Fruit fly (Drosophila melanogaster) whole organism, wandering third instar larva: ENCODE measurements around the gene SMC3.
A peak's percentile ranks its signal among the peaks of the same experiment; 100 is the strongest.

ENCODE experiments used
- Abd-B ChIP-seq: fragments of >200 bp; optimal IDR thresholded peaks from 2 replicates; lab custom pipeline; 2017; ENCODE audit warnings: missing biosample characterization, missing genetic modification characterization
- CG32264 ChIP-seq: fragments of 200-800 bp; sonication (Bioruptor generic); optimal IDR thresholded peaks from 2 replicates; lab custom pipeline; 2016; ENCODE audit warnings: missing biosample characterization, missing genetic modification characterization
- CG9705 ChIP-seq: fragments of 200-800 bp; sonication (Bioruptor generic); optimal IDR thresholded peaks from 2 replicates; lab custom pipeline; 2018; ENCODE audit warnings: missing biosample characterization, mild to moderate bottlenecking, missing genetic modification characterization
- CrebA ChIP-seq: fragments of 200-800 bp; sonication (Bioruptor generic); optimal IDR thresholded peaks from 2 replicates; lab custom pipeline; 2016; ENCODE audit warnings: missing biosample characterization, mild to moderate bottlenecking, missing genetic modification characterization, borderline replicate concordance
- Dfd ChIP-seq: fragments of >200 bp; optimal IDR thresholded peaks from 2 replicates; lab custom pipeline; 2017; ENCODE audit warnings: missing biosample characterization, missing genetic modification characterization
- Dif ChIP-seq: fragments of 200-275, 200-300 bp; sonication (Bioruptor generic); optimal IDR thresholded peaks from 2 replicates; lab custom pipeline; 2018; ENCODE audit warnings: missing biosample characterization, missing genetic modification characterization; ENCODE audit not compliant: partially characterized antibody
- GATAd ChIP-seq: sonication (Bioruptor generic); optimal IDR thresholded peaks from 2 replicates; lab custom pipeline; 2016; ENCODE audit warnings: missing biosample characterization, missing genetic modification characterization
- HLH106 ChIP-seq: fragments of 200-800 bp; optimal IDR thresholded peaks from 3 replicates; lab custom pipeline; 2019; ENCODE audit warnings: missing biosample characterization, mild to moderate bottlenecking, missing genetic modification characterization, moderate library complexity
- Hnf4 ChIP-seq: fragments of 200-800 bp; sonication (Bioruptor generic); optimal IDR thresholded peaks from 2 replicates; lab custom pipeline; 2016; ENCODE audit warnings: missing biosample characterization, mild to moderate bottlenecking, missing genetic modification characterization
- Hr78 ChIP-seq: fragments of >200 bp; optimal IDR thresholded peaks from 2 replicates; lab custom pipeline; 2017; ENCODE audit warnings: missing biosample characterization, missing genetic modification characterization
- Hr83 ChIP-seq: fragments of 200-300 bp; sonication (Bioruptor generic); optimal IDR thresholded peaks from 2 replicates; lab custom pipeline; 2016; ENCODE audit warnings: missing biosample characterization, mild to moderate bottlenecking, missing genetic modification characterization, moderate library complexity; ENCODE audit not compliant: poor library complexity, severe bottlenecking
- Jra ChIP-seq: sonication (Bioruptor generic); optimal IDR thresholded peaks from 2 replicates; lab custom pipeline; 2016; ENCODE audit warnings: missing biosample characterization, missing genetic modification characterization
- Mio ChIP-seq: sonication (Bioruptor generic); optimal IDR thresholded peaks from 2 replicates; lab custom pipeline; 2016; ENCODE audit warnings: missing biosample characterization, missing genetic modification characterization
- Myc ChIP-seq: fragments of >200 bp; optimal IDR thresholded peaks from 2 replicates; lab custom pipeline; 2017
- N ChIP-seq: fragments of >200 bp; optimal IDR thresholded peaks from 2 replicates; lab custom pipeline; 2018; ENCODE audit warnings: missing biosample characterization, missing external identifiers, missing genetic modification characterization
- OdsH ChIP-seq: fragments of 200-800 bp; sonication (Bioruptor generic); optimal IDR thresholded peaks from 2 replicates; lab custom pipeline; 2016; ENCODE audit warnings: missing biosample characterization, mild to moderate bottlenecking, missing genetic modification characterization
- Sp1 ChIP-seq: fragments of 200-800 bp; sonication (Bioruptor generic); optimal IDR thresholded peaks from 3 replicates; lab custom pipeline; 2019; ENCODE audit warnings: missing biosample characterization, mild to moderate bottlenecking, missing genetic modification characterization, moderate library complexity
- Vsx2 ChIP-seq: fragments of 200-300, 225-300 bp; sonication (Bioruptor generic); optimal IDR thresholded peaks from 2 replicates; lab custom pipeline; 2018; ENCODE audit warnings: missing biosample characterization, missing genetic modification characterization; ENCODE audit not compliant: partially characterized antibody
- br ChIP-seq: fragments of 200-800 bp; sonication (Bioruptor generic); optimal IDR thresholded peaks from 2 replicates; lab custom pipeline; 2016; ENCODE audit warnings: missing biosample characterization, missing genetic modification characterization
- brk ChIP-seq: fragments of 200-800 bp; sonication (Bioruptor generic); optimal IDR thresholded peaks from 2 replicates; lab custom pipeline; 2016; ENCODE audit warnings: missing biosample characterization, mild to moderate bottlenecking, missing genetic modification characterization
- dl ChIP-seq, 2 experiments: fragments of 175-275, 200-275 bp in 1 of 2; fragments of 200-275 bp in 1 of 2; sonication (Bioruptor generic); optimal IDR thresholded peaks; lab custom pipeline; 2018; ENCODE audit warnings: mild to moderate bottlenecking in 2 of 2, missing biosample characterization in 2 of 2, missing genetic modification characterization in 2 of 2, moderate library complexity in 2 of 2; ENCODE audit not compliant: partially characterized antibody in 2 of 2, insufficient read depth in 1 of 2
- dmrt93B ChIP-seq: fragments of 200-800 bp; sonication (Bioruptor generic); optimal IDR thresholded peaks from 2 replicates; lab custom pipeline; 2018; ENCODE audit warnings: missing biosample characterization, mild to moderate bottlenecking, missing genetic modification characterization
- dsf ChIP-seq: sonication (Bioruptor generic); optimal IDR thresholded peaks from 2 replicates; lab custom pipeline; 2016; ENCODE audit warnings: missing biosample characterization, missing genetic modification characterization, borderline replicate concordance
- ey ChIP-seq: fragments of 200-800 bp; sonication (Bioruptor generic); optimal IDR thresholded peaks from 2 replicates; lab custom pipeline; 2016; ENCODE audit warnings: missing biosample characterization, missing genetic modification characterization
- foxo ChIP-seq, 2 experiments: fragments of 200-800 bp; sonication (Bioruptor generic); optimal IDR thresholded peaks; 2 replicates in 1 of 2; 3 replicates in 1 of 2; lab custom pipeline; 2016 to 2017; ENCODE audit warnings: missing biosample characterization in 2 of 2, missing genetic modification characterization in 2 of 2
- fru ChIP-seq: fragments of 200-800 bp; sonication (Bioruptor generic); optimal IDR thresholded peaks from 3 replicates; lab custom pipeline; 2016; ENCODE audit warnings: missing biosample characterization, mild to moderate bottlenecking, missing genetic modification characterization
- h ChIP-seq: fragments of 200-800 bp; sonication (Bioruptor generic); optimal IDR thresholded peaks from 3 replicates; lab custom pipeline; 2016; ENCODE audit warnings: missing biosample characterization, mild to moderate bottlenecking, missing genetic modification characterization
- pan ChIP-seq: fragments of >200 bp; optimal IDR thresholded peaks from 2 replicates; lab custom pipeline; 2017
- psq ChIP-seq: fragments of 200-800 bp; sonication (Bioruptor generic); optimal IDR thresholded peaks from 3 replicates; lab custom pipeline; 2017; ENCODE audit warnings: missing biosample characterization, mild to moderate bottlenecking, missing genetic modification characterization, moderate library complexity
- rgr ChIP-seq: fragments of 200-800 bp; sonication (Bioruptor generic); optimal IDR thresholded peaks from 3 replicates; lab custom pipeline; 2016; ENCODE audit warnings: missing biosample characterization, mild to moderate bottlenecking, missing genetic modification characterization
- sage ChIP-seq: fragments of 200-800 bp; sonication (Bioruptor generic); optimal IDR thresholded peaks from 2 replicates; lab custom pipeline; 2016; ENCODE audit warnings: missing biosample characterization, mild to moderate bottlenecking, missing genetic modification characterization
- sv ChIP-seq: fragments of 200-800 bp; sonication (Bioruptor generic); optimal IDR thresholded peaks from 3 replicates; lab custom pipeline; 2016; ENCODE audit warnings: missing biosample characterization, missing genetic modification characterization
- tai ChIP-seq: sonication (Bioruptor generic); optimal IDR thresholded peaks from 2 replicates; lab custom pipeline; 2016; ENCODE audit warnings: missing biosample characterization, missing genetic modification characterization
- woc ChIP-seq: sonication (Bioruptor generic); optimal IDR thresholded peaks from 2 replicates; lab custom pipeline; 2016; ENCODE audit warnings: missing biosample characterization, mild to moderate bottlenecking, missing genetic modification characterization

Gene SMC3

dm6 chrX:16582145-16582544, 11.1 kb downstream of the SMC3 start:
- TF ChIP-seq dsf (GFP tag; lab: Kevin White, UChicago) (no peak), Hr83 (GFP tag; lab: Kevin White, UChicago) (peak; percentile 37), pan (lab: Kevin White, UChicago) (no peak), sage (GFP tag; lab: Kevin White, UChicago) (no peak)

- TF ChIP-seq GATAd (GFP tag; lab: Kevin White, UChicago) = no peak
- TF ChIP-seq ey = peak; percentile 1
- no peak for TF ChIP-seq Myc (lab: Kevin White, UChicago)
- no peak for TF ChIP-seq dsf (GFP tag; lab: Kevin White, UChicago)
- no peak for TF ChIP-seq CG32264 (GFP tag; lab: Kevin White, UChicago)
- TF ChIP-seq, all 38 proteins: peak for 1
Measured at dm6 chrX:16581703-16582102, 11.5 kb downstream of the SMC3 start.

dm6 chrX:16579978-16580377, 13.3 kb downstream of the SMC3 start:
- no peak for TF ChIP-seq Vsx2 (GFP tag; lab: Kevin White, UChicago)
- TF ChIP-seq sage (GFP tag; lab: Kevin White, UChicago) = no peak
- peak; percentile 15 for TF ChIP-seq sv
- TF ChIP-seq foxo (GFP tag; optimal IDR thresholded peaks at IDR 0.05; lab: Kevin White, UChicago) = peak in 1 of 2 experiments; percentile 15
- peak; percentile 20 for TF ChIP-seq fru (GFP tag; lab: Kevin White, UChicago)
- no peak for TF ChIP-seq Dfd (GFP tag; lab: Kevin White, UChicago)
- TF ChIP-seq Sp1 (GFP tag; lab: Kevin White, UChicago) = peak; percentile 25
- TF ChIP-seq brk (GFP tag; lab: Kevin White, UChicago) = no peak
- peak; percentile 26 for TF ChIP-seq HLH106 (tag; lab: Kevin White, UChicago)

dm6 chrX:16575097-16575496, 18.1 kb downstream of the SMC3 start:
- TF ChIP-seq Vsx2 (GFP tag; lab: Kevin White, UChicago) (no peak), Dfd (GFP tag; lab: Kevin White, UChicago) (peak; percentile 93)

dm6 chrX:16574114-16574513, 19.1 kb downstream of the SMC3 start:
- TF ChIP-seq sage (GFP tag; lab: Kevin White, UChicago) = no peak
- no peak for TF ChIP-seq Abd-B (GFP tag; lab: Kevin White, UChicago)
- no peak for TF ChIP-seq woc (GFP tag; lab: Kevin White, UChicago)
- no peak for TF ChIP-seq dl (GFP tag; optimal IDR thresholded peaks at IDR 0.05; lab: Kevin White, UChicago; ENCODE audit: insufficient read depth in 1 of 2, partially characterized antibody in 2 of 2)
- no peak for TF ChIP-seq N
- TF ChIP-seq CrebA (GFP tag; lab: Kevin White, UChicago) = no peak
- no peak for TF ChIP-seq CG9705 (GFP tag; lab: Kevin White, UChicago)
- no peak for TF ChIP-seq Mio (GFP tag; lab: Kevin White, UChicago)
- no peak for TF ChIP-seq Sp1 (GFP tag; lab: Kevin White, UChicago)
- TF ChIP-seq HLH106 (tag; lab: Kevin White, UChicago) = no peak
- TF ChIP-seq psq (GFP tag; lab: Kevin White, UChicago) = no peak
- TF ChIP-seq ey = no peak
- no peak for TF ChIP-seq Myc (lab: Kevin White, UChicago)

DNA sequence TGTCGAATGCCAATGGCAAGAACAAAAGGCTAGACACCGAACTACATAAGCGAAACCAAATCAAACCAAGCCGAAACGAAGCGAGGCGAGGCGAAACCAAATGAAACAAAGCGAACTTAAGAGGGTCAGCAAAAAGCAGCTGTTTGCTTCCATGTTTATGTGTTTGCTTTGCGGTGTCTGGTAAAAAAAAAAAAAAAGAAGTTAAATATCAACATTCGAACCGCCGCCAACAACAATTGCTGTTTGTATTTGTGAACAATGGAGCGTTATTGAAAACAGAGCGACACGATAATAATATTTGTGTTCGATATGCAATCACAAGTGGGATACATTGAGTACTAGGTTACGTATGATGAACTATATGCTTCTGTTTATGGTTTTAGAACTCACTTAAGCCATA, 19.6 kb downstream of the SMC3 start:
- TF ChIP-seq foxo (GFP tag; optimal IDR thresholded peaks at IDR 0.05; lab: Kevin White, UChicago) (peak in 1 of 2 experiments; percentile 46), Myc (lab: Kevin White, UChicago) (no peak), Abd-B (GFP tag; lab: Kevin White, UChicago) (no peak), tai (GFP tag; lab: Kevin White, UChicago) (no peak), N (no peak), Jra (peak; percentile 9), fru (GFP tag; lab: Kevin White, UChicago) (peak; percentile 26), CG9705 (GFP tag; lab: Kevin White, UChicago) (no peak), Hr83 (GFP tag; lab: Kevin White, UChicago) (no peak), br (GFP tag; lab: Kevin White, UChicago) (peak; percentile 14), Hr78 (GFP tag; lab: Kevin White, UChicago) (no peak), Dif (GFP tag; lab: Kevin White, UChicago) (no peak), CrebA (GFP tag; lab: Kevin White, UChicago) (no peak), Hnf4 (GFP tag; lab: Kevin White, UChicago) (peak; percentile 23), sage (GFP tag; lab: Kevin White, UChicago) (no peak), rgr (peak; percentile 55), OdsH (peak; percentile 50), HLH106 (tag; lab: Kevin White, UChicago) (no peak), sv (no peak), dmrt93B (no peak), h (GFP tag; lab: Kevin White, UChicago) (peak; percentile 29), GATAd (GFP tag; lab: Kevin White, UChicago) (no peak)
- TF ChIP-seq, all 38 proteins: peak for 8
